Worm (Caenorhabditis elegans) whole organism, L2 larva: ENCODE results near the gene col-40.

ENCODE experiments used
- F13H6.1 ChIP-seq: sonication (generic microtip); optimal IDR thresholded peaks from 2 replicates; lab custom pipeline; 2016; ENCODE audit warnings: missing genetic modification characterization, missing compliant biosample characterization
- R02D3.7 ChIP-seq: fragments of 150-350 bp; optimal IDR thresholded peaks from 2 replicates; lab custom pipeline; 2014; ENCODE audit warnings: missing biosample characterization, missing genetic modification characterization
- alr-1 ChIP-seq: fragments of 150-350 bp; optimal IDR thresholded peaks from 2 replicates; lab custom pipeline; 2014; ENCODE audit warnings: missing biosample characterization, missing genetic modification characterization
- aly-2 ChIP-seq: fragments of 150-350 bp; optimal IDR thresholded peaks from 2 replicates; lab custom pipeline; 2014; ENCODE audit warnings: missing biosample characterization, missing genetic modification characterization
- ama-1 ChIP-seq: fragments of 150-350 bp; optimal IDR thresholded peaks from 2 replicates; lab custom pipeline; 2018; ENCODE audit warnings: inconsistent platforms
- blmp-1 ChIP-seq: sonication (generic microtip); optimal IDR thresholded peaks from 2 replicates; lab custom pipeline; 2017; ENCODE audit warnings: missing genetic modification characterization, mild to moderate bottlenecking, missing compliant biosample characterization, antibody characterized with exemption, moderate library complexity; ENCODE audit not compliant: insufficient read depth
- ceh-16 ChIP-seq: fragments of 150-350 bp; optimal IDR thresholded peaks from 2 replicates; lab custom pipeline; 2014; ENCODE audit warnings: missing biosample characterization, missing genetic modification characterization
- ceh-82 ChIP-seq: fragments of 150-350 bp; optimal IDR thresholded peaks from 2 replicates; lab custom pipeline; 2014; ENCODE audit warnings: missing biosample characterization, missing genetic modification characterization
- crh-2 ChIP-seq: sonication (generic microtip); optimal IDR thresholded peaks from 2 replicates; lab custom pipeline; 2017; ENCODE audit warnings: missing biosample characterization, missing genetic modification characterization
- dmd-4 ChIP-seq: sonication (generic microtip); optimal IDR thresholded peaks from 2 replicates; lab custom pipeline; 2017; ENCODE audit warnings: missing biosample characterization, missing genetic modification characterization
- egl-27 ChIP-seq: sonication (generic microtip); optimal IDR thresholded peaks from 3 replicates; lab custom pipeline; 2017; ENCODE audit warnings: missing biosample characterization, missing genetic modification reagents, missing genetic modification characterization
- elt-1 ChIP-seq: fragments of 150-350 bp; optimal IDR thresholded peaks from 2 replicates; lab custom pipeline; 2014; ENCODE audit warnings: missing biosample characterization, missing genetic modification characterization
- elt-3 ChIP-seq: sonication (generic microtip); optimal IDR thresholded peaks from 2 replicates; lab custom pipeline; 2017; ENCODE audit warnings: missing biosample characterization, missing genetic modification characterization
- fos-1 ChIP-seq: fragments of 150-350 bp; optimal IDR thresholded peaks from 2 replicates; lab custom pipeline; 2014; ENCODE audit warnings: missing biosample characterization, missing genetic modification characterization
- gmeb-1 ChIP-seq: fragments of 150-350 bp; optimal IDR thresholded peaks from 2 replicates; lab custom pipeline; 2014; ENCODE audit warnings: missing biosample characterization, missing genetic modification characterization
- lin-13 ChIP-seq: fragments of 150-350 bp; optimal IDR thresholded peaks from 2 replicates; lab custom pipeline; 2014; ENCODE audit warnings: missing biosample characterization, missing genetic modification reagents, missing genetic modification characterization
- lin-39 ChIP-seq: fragments of 150-350 bp; optimal IDR thresholded peaks from 2 replicates; lab custom pipeline; 2014; ENCODE audit warnings: missing biosample characterization, missing genetic modification reagents, missing genetic modification characterization
- lsy-2 ChIP-seq, 2 experiments: fragments of 150-350 bp in 1 of 2; sonication (generic microtip) in 1 of 2; optimal IDR thresholded peaks; 2 replicates each; lab custom pipeline; 2014 to 2017; ENCODE audit warnings: missing biosample characterization in 2 of 2, missing genetic modification characterization in 2 of 2
- mab-5 ChIP-seq: fragments of 150-350 bp; optimal IDR thresholded peaks from 2 replicates; lab custom pipeline; 2014; ENCODE audit warnings: missing biosample characterization, missing genetic modification characterization
- mdl-1 ChIP-seq, 2 experiments: fragments of 150-350 bp in 1 of 2; sonication (generic microtip) in 1 of 2; optimal IDR thresholded peaks; 2 replicates each; lab custom pipeline; 2017; ENCODE audit warnings: missing biosample characterization in 2 of 2, missing genetic modification characterization in 2 of 2
- nhr-11 ChIP-seq: fragments of 150-350 bp; optimal IDR thresholded peaks from 2 replicates; lab custom pipeline; 2014; ENCODE audit warnings: missing biosample characterization, missing genetic modification characterization
- nhr-12 ChIP-seq: fragments of 150-350 bp; optimal IDR thresholded peaks from 2 replicates; lab custom pipeline; 2014; ENCODE audit warnings: missing biosample characterization, missing genetic modification characterization
- nhr-129 ChIP-seq: fragments of 150-350 bp; optimal IDR thresholded peaks from 2 replicates; lab custom pipeline; 2014; ENCODE audit warnings: missing biosample characterization, missing genetic modification characterization
- nhr-21 ChIP-seq: fragments of 150-350 bp; optimal IDR thresholded peaks from 2 replicates; lab custom pipeline; 2014; ENCODE audit warnings: missing biosample characterization, missing genetic modification characterization
- nhr-237 ChIP-seq: fragments of 150-350 bp; optimal IDR thresholded peaks from 2 replicates; lab custom pipeline; 2014; ENCODE audit warnings: missing biosample characterization, missing genetic modification characterization
- nhr-6 ChIP-seq: fragments of 150-350 bp; optimal IDR thresholded peaks from 2 replicates; lab custom pipeline; 2014; ENCODE audit warnings: missing biosample characterization, missing genetic modification characterization
- nhr-77 ChIP-seq: fragments of 150-350 bp; optimal IDR thresholded peaks from 2 replicates; lab custom pipeline; 2014; ENCODE audit warnings: missing biosample characterization, missing genetic modification characterization
- peb-1 ChIP-seq: fragments of 150-350 bp; optimal IDR thresholded peaks from 2 replicates; lab custom pipeline; 2014; ENCODE audit warnings: missing biosample characterization, missing genetic modification characterization
- skn-1 ChIP-seq: sonication (generic microtip); optimal IDR thresholded peaks from 2 replicates; lab custom pipeline; 2017; ENCODE audit warnings: missing biosample characterization, missing genetic modification characterization
- sma-3 ChIP-seq: sonication (generic microtip); optimal IDR thresholded peaks from 2 replicates; lab custom pipeline; 2016; ENCODE audit warnings: missing genetic modification reagents, missing genetic modification characterization, missing compliant biosample characterization
- sma-9 ChIP-seq, 2 experiments: fragments of 150-350 bp in 1 of 2; sonication (generic microtip) in 1 of 2; optimal IDR thresholded peaks; 2 replicates each; lab custom pipeline; 2014 to 2016; ENCODE audit warnings: missing genetic modification characterization in 2 of 2, mild to moderate bottlenecking in 1 of 2, missing biosample characterization in 1 of 2, missing compliant biosample characterization in 1 of 2, missing genetic modification reagents in 1 of 2, moderate library complexity in 1 of 2
- snpc-4 ChIP-seq: fragments of 150-350 bp; optimal IDR thresholded peaks from 2 replicates; lab custom pipeline; 2014; ENCODE audit warnings: missing biosample characterization, missing genetic modification characterization
- unc-39 ChIP-seq: fragments of 150-350 bp; optimal IDR thresholded peaks from 2 replicates; lab custom pipeline; 2014; ENCODE audit warnings: missing biosample characterization, missing genetic modification characterization
- unc-62 ChIP-seq: fragments of 150-350 bp; optimal IDR thresholded peaks from 2 replicates; lab custom pipeline; 2014; ENCODE audit warnings: missing biosample characterization, missing genetic modification reagents, missing genetic modification characterization
- zag-1 ChIP-seq: fragments of 150-350 bp; optimal IDR thresholded peaks from 2 replicates; lab custom pipeline; 2014; ENCODE audit warnings: missing biosample characterization, missing genetic modification characterization
- ztf-1 ChIP-seq: fragments of 200-800 bp; sonication (Bioruptor generic); conservative IDR thresholded peaks from 2 replicates; pipeline ENCODE4 v1.3.6; 2022; ENCODE audit warnings: missing genetic modification characterization, missing compliant biosample characterization
- ztf-11 ChIP-seq: sonication (generic microtip); optimal IDR thresholded peaks from 2 replicates; lab custom pipeline; 2017; ENCODE audit warnings: missing biosample characterization, missing genetic modification characterization
- ztf-4 ChIP-seq: fragments of 150-350 bp; optimal IDR thresholded peaks from 2 replicates; lab custom pipeline; 2014; ENCODE audit warnings: missing biosample characterization, missing genetic modification characterization

col-40 gene

ce11 chrII:1072106-1072505, 34.7 kb downstream of the col-40 start, which contains the start of gene K02E7.4:
K02E7.4 (plus strand) TSS chrII:1072406.
- TF ChIP-seq mab-5 (tag; lab: Kevin White, UChicago) (no peak), blmp-1 (no peak), ama-1 (lab: Kevin White, UChicago) (no peak), lsy-2 (tag; optimal IDR thresholded peaks at IDR 0.05; lab: Kevin White, UChicago) (no peak), gmeb-1 (tag; lab: Kevin White, UChicago) (no peak), mdl-1 (tag; optimal IDR thresholded peaks at IDR 0.05; lab: Kevin White, UChicago) (no peak), ztf-11 (tag; lab: Kevin White, UChicago) (no peak), nhr-237 (no peak), lin-39 (no peak), sma-9 (GFP tag; optimal IDR thresholded peaks at IDR 0.05; lab: Kevin White, UChicago) (no peak), sma-9 (tag; optimal IDR thresholded peaks at IDR 0.05; lab: Kevin White, UChicago) (no peak), nhr-12 (tag; lab: Kevin White, UChicago) (no peak), skn-1 (tag; lab: Kevin White, UChicago) (no peak), nhr-6 (no peak), sma-3 (GFP tag; lab: Kevin White, UChicago) (no peak), zag-1 (tag; lab: Kevin White, UChicago) (no peak), F13H6.1 (tag; lab: Kevin White, UChicago) (no peak), peb-1 (tag; lab: Kevin White, UChicago) (no peak)

DNA sequence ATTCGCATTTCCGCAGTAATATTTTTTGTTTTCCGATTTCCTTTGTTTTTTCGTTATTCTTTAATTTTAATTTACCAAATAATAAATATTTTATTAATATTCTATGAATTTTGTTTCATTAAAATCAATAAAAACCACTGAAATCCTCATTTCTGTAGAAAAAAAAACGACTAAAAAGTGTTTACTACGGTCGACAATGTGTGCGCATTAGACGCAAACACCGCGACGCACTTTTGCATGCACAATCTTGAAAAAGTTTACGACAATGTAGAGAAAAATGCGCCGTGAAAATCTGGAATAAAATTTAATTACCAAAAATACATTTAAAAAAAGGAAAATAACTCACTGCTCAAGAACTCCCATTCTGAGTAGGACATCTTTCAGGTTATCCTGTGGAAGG, 35.3 kb downstream of the col-40 start:
- TF ChIP-seq elt-1 (tag; lab: Kevin White, UChicago) (no peak), gmeb-1 (tag; lab: Kevin White, UChicago) (no peak), ztf-4 (no peak), snpc-4 (tag; lab: Kevin White, UChicago) (no peak), fos-1 (tag; lab: Kevin White, UChicago) (no peak), ceh-16 (tag; lab: Kevin White, UChicago) (no peak), alr-1 (tag; lab: Kevin White, UChicago) (no peak), ama-1 (lab: Kevin White, UChicago) (no peak)
- TF ChIP-seq, all 48 proteins: peak for 0

DNA sequence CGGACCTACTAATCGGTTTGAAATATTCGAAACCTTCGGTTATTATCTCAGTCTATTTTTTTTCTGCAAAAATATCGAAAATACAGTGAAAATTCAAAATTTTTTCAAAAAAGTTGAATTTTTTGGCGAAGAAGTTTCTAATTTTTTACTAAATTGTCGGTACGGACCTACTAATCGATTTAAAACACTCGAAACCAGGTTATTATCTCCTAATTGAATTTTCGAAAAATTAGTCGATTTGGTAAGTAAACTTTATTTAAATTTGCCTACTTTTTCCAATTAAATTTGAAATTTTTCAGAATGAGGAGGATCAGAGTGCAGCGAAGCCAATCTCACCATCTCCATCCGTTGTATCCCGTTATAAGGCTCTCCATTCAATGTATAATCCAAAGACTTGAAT, 35.9 kb downstream of the col-40 start, which contains the start of gene K02E7.12:
TSS of gene K02E7.12 (plus strand) at position 301 of the 400 bp plus-strand sequence.
- TF ChIP-seq fos-1 (tag; lab: Kevin White, UChicago) (no peak), aly-2 (tag; lab: Kevin White, UChicago) (no peak), unc-39 (tag; lab: Kevin White, UChicago) (no peak), lin-13 (GFP tag; lab: Kevin White, UChicago) (no peak), nhr-129 (tag; lab: Kevin White, UChicago) (no peak), dmd-4 (tag; lab: Kevin White, UChicago) (no peak), nhr-21 (tag; lab: Kevin White, UChicago) (no peak), sma-3 (GFP tag; lab: Kevin White, UChicago) (no peak), crh-2 (tag; lab: Kevin White, UChicago) (no peak), egl-27 (no peak), nhr-6 (no peak), snpc-4 (tag; lab: Kevin White, UChicago) (no peak), zag-1 (tag; lab: Kevin White, UChicago) (no peak), nhr-77 (no peak)

ce11 chrII:1066907-1067306, 39.9 kb downstream of the col-40 start, which contains the start of gene K02E7.10:
K02E7.10 (minus strand) TSS chrII:1067007.
- TF ChIP-seq ztf-1 (GFP tag; lab: Robert Waterston, UW) (no peak), nhr-21 (tag; lab: Kevin White, UChicago) (no peak), egl-27 (no peak), unc-39 (tag; lab: Kevin White, UChicago) (no peak), elt-3 (no peak), ztf-11 (tag; lab: Kevin White, UChicago) (no peak), unc-62 (GFP tag; lab: Kevin White, UChicago) (no peak), nhr-6 (no peak), fos-1 (tag; lab: Kevin White, UChicago) (no peak), mdl-1 (tag; optimal IDR thresholded peaks at IDR 0.05; lab: Kevin White, UChicago) (no peak), nhr-11 (tag; lab: Kevin White, UChicago) (no peak), snpc-4 (tag; lab: Kevin White, UChicago) (no peak), ceh-82 (tag; lab: Kevin White, UChicago) (no peak), R02D3.7 (no peak)
